Worm (Caenorhabditis elegans): ENCODE measurements around the gene nhx-6.

ce11 chrII:1657202-1657601, 13.4 kb upstream of the nhx-6 start, which contains the start of gene ZC204.12:
- TF ChIP-seq snpc-4 (tag; optimal IDR thresholded peaks at IDR 0.05) (no peak), F44E2.7 (GFP tag; IDR thresholded peaks at IDR 0.05) (no peak), nhr-25 (tag; optimal IDR thresholded peaks at IDR 0.05; ENCODE audit: borderline replicate concordance, insufficient read depth) (no peak), nhr-28 (tag; optimal IDR thresholded peaks at IDR 0.05) (no peak), set-16 (GFP tag; IDR thresholded peaks at IDR 0.05) (no peak), skn-1 (tag; optimal IDR thresholded peaks at IDR 0.05) (no peak), unc-62 (GFP tag; optimal IDR thresholded peaks at IDR 0.05 in 1 of 2) (no peak), unc-62 (tag; optimal IDR thresholded peaks at IDR 0.05) (no peak), ama-1 (optimal IDR thresholded peaks at IDR 0.05) (no peak), nhr-237 (tag; optimal IDR thresholded peaks at IDR 0.05) (no peak)

Measured in whole organism, L4 larva.